Fruit fly (Drosophila melanogaster) Kc167 (cell line): ENCODE measurements around the gene Usp10.
"Not testable (repeated sequence)": the region's sequence is repeated elsewhere in the genome, so short reads cannot be mapped to it uniquely, and the experiment has no call there.

Source experiments
- Myc ChIP-seq: fragments of >200 bp; optimal IDR thresholded peaks from 2 replicates; lab custom pipeline; 2017; ENCODE audit warnings: missing external identifiers
- Sin3A ChIP-seq: fragments of >200 bp; optimal IDR thresholded peaks from 2 replicates; lab custom pipeline; 2018; ENCODE audit warnings: missing external identifiers
- h ChIP-seq: fragments of >200 bp; optimal IDR thresholded peaks from 3 replicates; lab custom pipeline; 2018; ENCODE audit warnings: missing external identifiers
- insv ChIP-seq: fragments of >200 bp; optimal IDR thresholded peaks from 3 replicates; lab custom pipeline; 2018; ENCODE audit warnings: missing external identifiers
- psq ChIP-seq: fragments of >200 bp; optimal IDR thresholded peaks from 2 replicates; lab custom pipeline; 2017; ENCODE audit warnings: missing external identifiers
- ttk ChIP-seq: sonication (Bioruptor generic); optimal IDR thresholded peaks from 2 replicates; lab custom pipeline; 2017; ENCODE audit warnings: missing external identifiers

The Usp10 gene

dm6 chr3L:851061-851460 lies 20.6 kb upstream of the Usp10 start, which contains the start of gene Dci:
Gene Dci, plus strand, starts transcription at chr3L:851346.
- no peak for TF ChIP-seq Sin3A (lab: Kevin White, UChicago)
- TF ChIP-seq h (lab: Kevin White, UChicago), result no peak
- no peak for TF ChIP-seq psq (lab: Kevin White, UChicago)

- TF ChIP-seq h (lab: Kevin White, UChicago), result no peak
- TF ChIP-seq insv (lab: Kevin White, UChicago), result no peak
- no peak for TF ChIP-seq Sin3A (lab: Kevin White, UChicago)
- no peak for TF ChIP-seq psq (lab: Kevin White, UChicago)
- no peak for TF ChIP-seq ttk
- TF ChIP-seq Myc (lab: Kevin White, UChicago), result no peak
These were observed 19.4 kb upstream of the Usp10 start for dm6 chr3L:852267-852666.

- TF ChIP-seq Myc (lab: Kevin White, UChicago) (no peak), Sin3A (lab: Kevin White, UChicago) (no peak), insv (lab: Kevin White, UChicago) (no peak), psq (lab: Kevin White, UChicago) (no peak), h (lab: Kevin White, UChicago) (no peak), ttk (no peak)
These were observed 14.4 kb upstream of the Usp10 start, which contains the start of gene dpr20 for dm6 chr3L:857063-858015. Gene dpr20, minus strand, starts transcription at chr3L:857248.

dm6 chr3L:865096-865495 lies 6.6 kb upstream of the Usp10 start, which contains the start of gene CG12502:
Gene CG12502, plus strand, starts transcription at chr3L:865396.
- TF ChIP-seq psq (lab: Kevin White, UChicago); ttk; insv (lab: Kevin White, UChicago): not testable (repeated sequence)

dm6 chr3L:868800-869199 lies 2.9 kb upstream of the Usp10 start:
- TF ChIP-seq h (lab: Kevin White, UChicago), result no peak
- TF ChIP-seq psq (lab: Kevin White, UChicago), result no peak
- no peak for TF ChIP-seq Myc (lab: Kevin White, UChicago)
- no peak for TF ChIP-seq ttk
- TF ChIP-seq Sin3A (lab: Kevin White, UChicago), result no peak
- TF ChIP-seq insv (lab: Kevin White, UChicago), result no peak

- no peak for TF ChIP-seq psq (lab: Kevin White, UChicago)
- no peak for TF ChIP-seq Sin3A (lab: Kevin White, UChicago)
- TF ChIP-seq h (lab: Kevin White, UChicago), result no peak
- no peak for TF ChIP-seq ttk
- no peak for TF ChIP-seq insv (lab: Kevin White, UChicago)
- no peak for TF ChIP-seq Myc (lab: Kevin White, UChicago)
These were observed 782 bp downstream of the Usp10 start for dm6 chr3L:872389-872972.

dm6 chr3L:875416-876011 lies 3.8 kb downstream of the Usp10 start:
- TF ChIP-seq h (lab: Kevin White, UChicago), result no peak
- TF ChIP-seq ttk, result no peak
- no peak for TF ChIP-seq Sin3A (lab: Kevin White, UChicago)
- no peak for TF ChIP-seq insv (lab: Kevin White, UChicago)

dm6 chr3L:876087-876486 lies 4.4 kb downstream of the Usp10 start:
- TF ChIP-seq h (lab: Kevin White, UChicago) (no peak), Sin3A (lab: Kevin White, UChicago) (no peak), psq (lab: Kevin White, UChicago) (no peak), Myc (lab: Kevin White, UChicago) (no peak)

- TF ChIP-seq h (lab: Kevin White, UChicago) (no peak), Myc (lab: Kevin White, UChicago) (no peak), psq (lab: Kevin White, UChicago) (no peak), Sin3A (lab: Kevin White, UChicago) (no peak), ttk (no peak), insv (lab: Kevin White, UChicago) (no peak)
These were observed 5.0 kb downstream of the Usp10 start for dm6 chr3L:876656-877055.

dm6 chr3L:880851-881250 lies 9.2 kb downstream of the Usp10 start:
- TF ChIP-seq psq (lab: Kevin White, UChicago), result no peak
- TF ChIP-seq Sin3A (lab: Kevin White, UChicago), result no peak
- TF ChIP-seq ttk, result no peak
- TF ChIP-seq insv (lab: Kevin White, UChicago), result no peak
- no peak for TF ChIP-seq h (lab: Kevin White, UChicago)
- TF ChIP-seq Myc (lab: Kevin White, UChicago), result no peak

- no peak for TF ChIP-seq ttk
These were observed 10.0 kb downstream of the Usp10 start, which contains the start of gene CG13907 for dm6 chr3L:881496-882235. Gene CG13907, minus strand, starts transcription at chr3L:882013.
